Worm (Caenorhabditis elegans) whole organism, young adult: ENCODE data around the gene irld-63.

Source experiments
- B0035.1 ChIP-seq: sonication (generic microtip); optimal IDR thresholded peaks from 2 replicates; lab custom pipeline; 2016; ENCODE audit warnings: missing genetic modification characterization, mild to moderate bottlenecking, missing compliant biosample characterization, missing genotype, missing genetic modification reagents
- bed-2 ChIP-seq: fragments of 200-800 bp; sonication (Bioruptor generic); IDR thresholded peaks from 2 replicates; pipeline ENCODE4 v1.3.6; 2022; ENCODE audit warnings: missing genetic modification reagents, missing genetic modification characterization, missing compliant biosample characterization
- die-1 ChIP-seq: sonication (generic microtip); optimal IDR thresholded peaks from 2 replicates; lab custom pipeline; 2016; ENCODE audit warnings: missing genotype, mild to moderate bottlenecking, missing genetic modification characterization, missing compliant biosample characterization
- dox-1 ChIP-seq: fragments of 200-800 bp; sonication (Bioruptor generic); IDR thresholded peaks from 2 replicates; pipeline ENCODE4 v1.3.6; 2022; ENCODE audit warnings: missing genetic modification reagents, missing genetic modification characterization, missing compliant biosample characterization
- efl-1 ChIP-seq: fragments of 150-350 bp; optimal IDR thresholded peaks from 2 replicates; lab custom pipeline; 2014; ENCODE audit warnings: missing biosample characterization, missing genetic modification reagents, missing genetic modification characterization
- nfya-1 ChIP-seq: sonication (generic microtip); optimal IDR thresholded peaks from 2 replicates; lab custom pipeline; 2017; ENCODE audit warnings: antibody characterized with exemption, missing compliant biosample characterization, missing genetic modification characterization, borderline replicate concordance; ENCODE audit not compliant: insufficient read depth
- rec-8 ChIP-seq, 2 experiments: sonication (generic microtip); optimal IDR thresholded peaks; 2 replicates each; lab custom pipeline; 2016; ENCODE audit warnings: mild to moderate bottlenecking in 2 of 2, missing genetic modification characterization in 2 of 2, missing genetic modification reagents in 2 of 2, missing genotype in 2 of 2, missing biosample characterization in 1 of 2, missing compliant biosample characterization in 1 of 2, moderate library complexity in 1 of 2
- unc-62 ChIP-seq: fragments of 150-350 bp; optimal IDR thresholded peaks from 2 replicates; lab custom pipeline; 2014; ENCODE audit warnings: missing biosample characterization, missing genetic modification reagents, missing genetic modification characterization
- ztf-22 ChIP-seq: fragments of 200-800 bp; sonication (Bioruptor generic); optimal IDR thresholded peaks from 2 replicates; lab custom pipeline; 2018; ENCODE audit warnings: mild to moderate bottlenecking, missing genetic modification characterization, moderate library complexity, missing compliant biosample characterization

DNA sequence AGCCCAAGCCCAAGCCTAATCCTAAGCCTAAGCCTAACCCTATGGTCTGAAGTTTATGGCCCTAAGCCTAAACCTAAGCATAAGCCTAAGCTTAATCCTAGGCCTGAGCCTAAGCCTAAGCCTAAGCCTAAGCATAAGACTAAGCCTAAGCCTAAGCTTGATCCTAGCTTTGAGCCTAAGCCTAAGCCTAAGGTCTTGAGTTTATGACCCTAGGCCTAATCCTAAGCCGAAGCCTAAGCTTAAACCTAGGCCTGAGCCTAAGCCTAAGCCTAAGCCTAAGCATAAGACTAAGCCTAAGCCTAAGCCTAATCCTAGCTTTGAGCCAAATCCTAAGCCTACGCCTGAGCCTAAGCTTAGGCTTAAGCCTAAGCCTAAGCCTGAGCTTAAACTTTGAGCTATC lies 48.5 kb downstream of the irld-63 start:
- TF ChIP-seq bed-2 (no peak), dox-1 (GFP tag; lab: Robert Waterston, UW) (0 out of 2 replicates have a peak, but pooled peaks have one; percentile 16), unc-62 (GFP tag; lab: Kevin White, UChicago) (no peak), ztf-22 (no peak), nfya-1 (tag; lab: Kevin White, UChicago) (no peak), die-1 (tag; lab: Kevin White, UChicago) (no peak), rec-8 (tag; optimal IDR thresholded peaks at IDR 0.05; lab: Kevin White, UChicago) (no peak), B0035.1 (tag; lab: Kevin White, UChicago) (no peak), efl-1 (GFP tag; lab: Kevin White, UChicago) (no peak)
